Fruit fly (Drosophila melanogaster) whole organism, embryonic: Measurements from ENCODE around the gene CG11741.

ENCODE experiments used
- Asciz ChIP-seq: fragments of 200-800 bp; sonication (Bioruptor generic); optimal IDR thresholded peaks from 2 replicates; lab custom pipeline; 2017; ENCODE audit warnings: missing biosample characterization, mild to moderate bottlenecking, missing genetic modification characterization, missing genetic modification reagents
- BEAF-32 ChIP-seq: fragments of 200-800 bp; sonication (Bioruptor generic); optimal IDR thresholded peaks from 3 replicates; lab custom pipeline; 2017; ENCODE audit warnings: missing biosample characterization, missing genetic modification characterization, mild to moderate bottlenecking, moderate library complexity, missing genetic modification reagents
- Blimp-1 ChIP-seq: fragments of 200-800 bp; sonication (Bioruptor generic); optimal IDR thresholded peaks from 3 replicates; lab custom pipeline; 2018; ENCODE audit warnings: missing biosample characterization, missing genetic modification characterization, mild to moderate bottlenecking, moderate library complexity, missing genetic modification reagents
- CG10431 ChIP-seq: fragments of 200-800 bp; sonication (Bioruptor generic); optimal IDR thresholded peaks from 3 replicates; lab custom pipeline; 2018; ENCODE audit warnings: missing biosample characterization, mild to moderate bottlenecking, missing genetic modification characterization
- CG11504 ChIP-seq: fragments of 200-800 bp; sonication (Bioruptor generic); optimal IDR thresholded peaks from 3 replicates; lab custom pipeline; 2019; ENCODE audit warnings: missing biosample characterization, mild to moderate bottlenecking, missing genetic modification characterization, moderate library complexity
- CG12104 ChIP-seq: fragments of 200-800 bp; sonication (Bioruptor generic); optimal IDR thresholded peaks from 3 replicates; lab custom pipeline; 2016; ENCODE audit warnings: missing biosample characterization, missing genetic modification characterization
- CG13296 ChIP-seq: fragments of 200-800 bp; sonication (Bioruptor generic); optimal IDR thresholded peaks from 3 replicates; lab custom pipeline; 2018; ENCODE audit warnings: missing biosample characterization, mild to moderate bottlenecking, missing genetic modification characterization
- CG14965 ChIP-seq: fragments of 200-800 bp; sonication (Bioruptor generic); optimal IDR thresholded peaks from 2 replicates; lab custom pipeline; 2016; ENCODE audit warnings: missing biosample characterization, missing genetic modification characterization, borderline replicate concordance
- CG15479 ChIP-seq: fragments of 200-800 bp; sonication (Bioruptor generic); optimal IDR thresholded peaks from 3 replicates; lab custom pipeline; 2019; ENCODE audit warnings: missing biosample characterization, mild to moderate bottlenecking, missing genetic modification characterization, moderate library complexity
- CG16779 ChIP-seq: fragments of 200-800 bp; sonication (Bioruptor generic); IDR thresholded peaks from 2 replicates; pipeline ENCODE4 v1.3.6; 2022; ENCODE audit warnings: missing biosample characterization, missing genetic modification characterization
- CG16813 ChIP-seq: fragments of 200-800 bp; sonication (Bioruptor generic); IDR thresholded peaks from 3 replicates; pipeline ENCODE4 v1.3.6; 2022; ENCODE audit warnings: missing biosample characterization, missing genetic modification characterization; ENCODE audit not compliant: partially characterized antibody
- CG16815 ChIP-seq: fragments of 200-800 bp; sonication (Bioruptor generic); optimal IDR thresholded peaks from 3 replicates; lab custom pipeline; 2017; ENCODE audit warnings: missing biosample characterization, mild to moderate bottlenecking, missing genetic modification characterization
- CG16863 ChIP-seq: fragments of 200-800 bp; sonication (Bioruptor generic); optimal IDR thresholded peaks from 3 replicates; lab custom pipeline; 2016; ENCODE audit warnings: missing biosample characterization, missing genetic modification characterization
- CG17912 ChIP-seq: fragments of 200-800 bp; sonication (Bioruptor generic); optimal IDR thresholded peaks from 2 replicates; lab custom pipeline; 2018; ENCODE audit warnings: missing biosample characterization, mild to moderate bottlenecking, missing genetic modification characterization
- CG18011 ChIP-seq: fragments of 200-800 bp; sonication (Bioruptor generic); optimal IDR thresholded peaks from 2 replicates; lab custom pipeline; 2017; ENCODE audit warnings: missing biosample characterization, missing genetic modification characterization, mild to moderate bottlenecking, moderate library complexity, missing genotype
- CG2120 ChIP-seq: fragments of 200-800 bp; sonication (Bioruptor generic); optimal IDR thresholded peaks from 3 replicates; lab custom pipeline; 2016; ENCODE audit warnings: missing biosample characterization, missing genetic modification characterization
- CG2202 ChIP-seq: fragments of 200-800 bp; sonication (Bioruptor generic); optimal IDR thresholded peaks from 2 replicates; lab custom pipeline; 2018; ENCODE audit warnings: missing biosample characterization, mild to moderate bottlenecking, missing genetic modification characterization
- CG3065 ChIP-seq: fragments of 200-800 bp; sonication (Bioruptor generic); optimal IDR thresholded peaks from 2 replicates; lab custom pipeline; 2016; ENCODE audit warnings: missing biosample characterization, missing genetic modification characterization
- CG31388 ChIP-seq: fragments of 200-800 bp; sonication (Bioruptor generic); optimal IDR thresholded peaks from 2 replicates; lab custom pipeline; 2016; ENCODE audit warnings: missing biosample characterization, missing genetic modification characterization
- CG32532 ChIP-seq: fragments of 200-800 bp; sonication (Bioruptor generic); IDR thresholded peaks from 2 replicates; pipeline ENCODE4 v1.3.6; 2022; ENCODE audit warnings: missing biosample characterization, missing genetic modification characterization
- CG32772 ChIP-seq: fragments of 200-800 bp; sonication (Bioruptor generic); IDR thresholded peaks from 2 replicates; pipeline ENCODE4 v1.3.6; 2022; ENCODE audit warnings: missing biosample characterization, missing genetic modification characterization
- CG34376 ChIP-seq: fragments of 200-800 bp; sonication (Bioruptor generic); optimal IDR thresholded peaks from 2 replicates; lab custom pipeline; 2018; ENCODE audit warnings: missing biosample characterization, mild to moderate bottlenecking, missing genetic modification characterization
- CG4424 ChIP-seq: fragments of 200-800 bp; sonication (Bioruptor generic); optimal IDR thresholded peaks from 3 replicates; lab custom pipeline; 2016; ENCODE audit warnings: missing biosample characterization, missing genetic modification characterization
- CG6654 ChIP-seq: fragments of 200-800 bp; sonication (Bioruptor generic); optimal IDR thresholded peaks from 2 replicates; lab custom pipeline; 2017; ENCODE audit warnings: missing biosample characterization, mild to moderate bottlenecking, missing genetic modification characterization
- CG6683 ChIP-seq: fragments of 200-800 bp; sonication (Bioruptor generic); optimal IDR thresholded peaks from 2 replicates; lab custom pipeline; 2017; ENCODE audit warnings: missing biosample characterization, mild to moderate bottlenecking, missing genetic modification characterization, missing genetic modification reagents
- CG6689 ChIP-seq: fragments of 200-800 bp; sonication (Bioruptor generic); IDR thresholded peaks from 2 replicates; pipeline ENCODE4 v1.3.6; 2022; ENCODE audit warnings: missing biosample characterization, missing genetic modification characterization
- CG9876 ChIP-seq: fragments of 200-800 bp; sonication (Bioruptor generic); optimal IDR thresholded peaks from 2 replicates; lab custom pipeline; 2016; ENCODE audit warnings: missing biosample characterization, missing genetic modification characterization
- Dll ChIP-seq: fragments of 200-800 bp; sonication (Bioruptor generic); IDR thresholded peaks from 4 replicates; pipeline ENCODE4 v1.3.6; 2022; ENCODE audit warnings: missing biosample characterization, missing genetic modification characterization; ENCODE audit not compliant: partially characterized antibody
- Doc3 ChIP-seq: fragments of 200-800 bp; sonication (Bioruptor generic); IDR thresholded peaks from 3 replicates; pipeline ENCODE4 v1.3.6; 2022; ENCODE audit warnings: missing biosample characterization, missing genetic modification characterization; ENCODE audit not compliant: partially characterized antibody
- Hey ChIP-seq: fragments of 200-800 bp; sonication (Bioruptor generic); optimal IDR thresholded peaks from 3 replicates; lab custom pipeline; 2018; ENCODE audit warnings: missing biosample characterization, mild to moderate bottlenecking, missing genetic modification characterization
- Hsf ChIP-seq: fragments of 200-800 bp; sonication (Bioruptor generic); optimal IDR thresholded peaks from 3 replicates; lab custom pipeline; 2016; ENCODE audit warnings: missing biosample characterization, missing genetic modification characterization
- Kr ChIP-seq: fragments of 200-800 bp; sonication (Bioruptor generic); optimal IDR thresholded peaks from 2 replicates; lab custom pipeline; 2017; ENCODE audit warnings: missing biosample characterization, mild to moderate bottlenecking, missing genetic modification characterization
- Lhr ChIP-seq: fragments of 200-800 bp; sonication (Bioruptor generic); optimal IDR thresholded peaks from 3 replicates; lab custom pipeline; 2017; ENCODE audit warnings: mild to moderate bottlenecking, missing biosample characterization, missing genetic modification reagents, missing genetic modification characterization
- MESR4 ChIP-seq: fragments of 200-800 bp; sonication (Bioruptor generic); optimal IDR thresholded peaks from 2 replicates; lab custom pipeline; 2018; ENCODE audit warnings: missing biosample characterization, mild to moderate bottlenecking, missing genetic modification characterization, moderate library complexity
- MTF-1 ChIP-seq: fragments of 200-800 bp; sonication (Bioruptor generic); optimal IDR thresholded peaks from 2 replicates; lab custom pipeline; 2018; ENCODE audit warnings: missing biosample characterization, mild to moderate bottlenecking, missing genetic modification characterization, borderline replicate concordance
- NK7.1 ChIP-seq: fragments of 200-800 bp; sonication (Bioruptor generic); optimal IDR thresholded peaks from 3 replicates; lab custom pipeline; 2016; ENCODE audit warnings: missing biosample characterization, missing genetic modification characterization
- Ptx1 ChIP-seq: fragments of 200-800 bp; sonication (Bioruptor generic); IDR thresholded peaks from 2 replicates; pipeline ENCODE4 v1.3.6; 2022; ENCODE audit warnings: missing biosample characterization, missing genetic modification characterization
- Six4 ChIP-seq: fragments of 200-800 bp; sonication (Bioruptor generic); optimal IDR thresholded peaks from 2 replicates; lab custom pipeline; 2016; ENCODE audit warnings: missing biosample characterization, missing genetic modification characterization
- Stat92E ChIP-seq, 3 experiments: fragments of >200 bp in 2 of 3; fragments of 200-800 bp in 1 of 3; sonication (Bioruptor generic) in 1 of 3; optimal IDR thresholded peaks; 2 replicates each; lab custom pipeline; 2017 to 2019; ENCODE audit warnings: missing biosample characterization in 3 of 3, missing genetic modification characterization in 3 of 3, mild to moderate bottlenecking in 1 of 3, moderate library complexity in 1 of 3
- ato ChIP-seq: fragments of 200-800 bp; sonication (Bioruptor generic); IDR thresholded peaks from 2 replicates; pipeline ENCODE4 v1.3.6; 2022; ENCODE audit warnings: missing biosample characterization, missing genetic modification characterization; ENCODE audit not compliant: partially characterized antibody
- cwo ChIP-seq: fragments of 200-800 bp; sonication (Bioruptor generic); optimal IDR thresholded peaks from 3 replicates; lab custom pipeline; 2017; ENCODE audit warnings: missing biosample characterization, missing genetic modification characterization, mild to moderate bottlenecking, moderate library complexity, missing genetic modification reagents
- fd64A ChIP-seq: fragments of 200-800 bp; sonication (Bioruptor generic); optimal IDR thresholded peaks from 3 replicates; lab custom pipeline; 2018; ENCODE audit warnings: missing biosample characterization, mild to moderate bottlenecking, missing genetic modification characterization
- gce ChIP-seq: fragments of 200-800 bp; sonication (Bioruptor generic); IDR thresholded peaks from 3 replicates; pipeline ENCODE4 v1.3.6; 2022; ENCODE audit warnings: missing biosample characterization, missing genetic modification characterization
- her ChIP-seq: fragments of 200-800 bp; sonication (Bioruptor generic); optimal IDR thresholded peaks from 2 replicates; lab custom pipeline; 2016; ENCODE audit warnings: missing biosample characterization, missing genetic modification characterization
- lbe ChIP-seq: fragments of 200-800 bp; sonication (Bioruptor generic); optimal IDR thresholded peaks from 2 replicates; lab custom pipeline; 2016; ENCODE audit warnings: missing biosample characterization, mild to moderate bottlenecking, missing genetic modification characterization
- sc ChIP-seq, 3 experiments: fragments of >200 bp in 2 of 3; fragments of 200-800 bp in 1 of 3; sonication (Bioruptor generic) in 1 of 3; optimal IDR thresholded peaks; 2 replicates in 2 of 3; 3 replicates in 1 of 3; lab custom pipeline; 2017; ENCODE audit warnings: mild to moderate bottlenecking in 1 of 3, missing biosample characterization in 1 of 3, missing genetic modification characterization in 1 of 3, missing genetic modification reagents in 1 of 3
- scrt ChIP-seq: fragments of 200-800 bp; sonication (Bioruptor generic); optimal IDR thresholded peaks from 2 replicates; lab custom pipeline; 2018; ENCODE audit warnings: missing biosample characterization, mild to moderate bottlenecking, missing genetic modification characterization, moderate library complexity
- tna ChIP-seq: fragments of 200-800 bp; sonication (Bioruptor generic); IDR thresholded peaks from 2 replicates; pipeline ENCODE4 v1.3.6; 2022; ENCODE audit warnings: missing biosample characterization, missing genetic modification characterization; ENCODE audit not compliant: partially characterized antibody
- wek ChIP-seq: fragments of 200-800 bp; sonication (Bioruptor generic); optimal IDR thresholded peaks from 3 replicates; lab custom pipeline; 2018; ENCODE audit warnings: missing biosample characterization, mild to moderate bottlenecking, missing genetic modification characterization, moderate library complexity

Gene CG11741

DNA sequence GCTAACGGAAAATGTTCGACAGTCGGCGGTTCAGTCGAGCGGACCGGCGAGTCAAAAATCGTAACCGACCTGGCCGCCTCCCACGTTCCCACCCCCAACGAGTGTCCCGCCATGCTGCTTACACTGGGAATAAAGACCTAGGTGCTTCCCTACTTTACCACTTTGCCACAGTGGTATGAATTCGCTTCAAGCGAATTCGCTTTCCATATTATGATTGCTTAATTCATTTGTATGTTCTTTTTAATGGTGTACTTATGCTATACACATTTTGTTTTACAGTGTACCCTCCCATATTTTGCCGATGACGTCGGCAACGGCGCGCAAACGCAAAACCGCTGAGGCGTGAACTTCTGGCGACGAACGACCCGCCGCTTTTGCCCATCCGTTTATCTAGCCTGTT, 45.8 kb downstream of the CG11741 start (continued):
- TF ChIP-seq CG9876 (GFP tag; lab: Kevin White, UChicago) (peak; percentile 38), CG17912 (GFP tag; lab: Kevin White, UChicago) (no peak), CG10431 (GFP tag; lab: Kevin White, UChicago) (no peak), wek (peak; percentile 26), Dll (GFP tag; lab: Robert Waterston, UW) (no peak), scrt (GFP tag; lab: Kevin White, UChicago) (peak; percentile 64), CG6683 (no peak), Asciz (GFP tag; lab: Kevin White, UChicago) (peak; percentile 59), ato (no peak), CG16779 (GFP tag; lab: Robert Waterston, UW) (no peak), CG18011 (peak; percentile 15), Doc3 (GFP tag; lab: Robert Waterston, UW) (no peak), CG14965 (GFP tag; lab: Kevin White, UChicago) (no peak), MTF-1 (GFP tag; lab: Kevin White, UChicago) (peak; percentile 59), Lhr (GFP tag; lab: Kevin White, UChicago) (peak; percentile 17), lbe (GFP tag; lab: Kevin White, UChicago) (no peak), Six4 (GFP tag; lab: Kevin White, UChicago) (peak; percentile 56), NK7.1 (no peak), CG11504 (tag; lab: Kevin White, UChicago) (peak; percentile 82), CG12104 (peak; percentile 37), CG2202 (no peak), MESR4 (GFP tag; lab: Kevin White, UChicago) (no peak), CG34376 (peak; percentile 23), Ptx1 (GFP tag; lab: Robert Waterston, UW) (peak; percentile 70), CG16863 (GFP tag; lab: Kevin White, UChicago) (peak; percentile 31), CG32772 (GFP tag; lab: Robert Waterston, UW) (peak; percentile 61), her (no peak), CG6689 (GFP tag; lab: Robert Waterston, UW) (peak; percentile 73), sc (optimal IDR thresholded peaks at IDR 0.05; lab: Kevin White, UChicago) (no peak), sc (GFP tag; optimal IDR thresholded peaks at IDR 0.05; lab: Kevin White, UChicago) (peak; percentile 29), CG16813 (GFP tag; lab: Robert Waterston, UW) (no peak), Kr (GFP tag; lab: Kevin White, UChicago) (no peak), Stat92E (GFP tag; optimal IDR thresholded peaks at IDR 0.05; lab: Kevin White, UChicago) (no peak), Hsf (GFP tag; lab: Kevin White, UChicago) (peak; percentile 54), fd64A (GFP tag; lab: Kevin White, UChicago) (no peak), BEAF-32 (GFP tag; lab: Kevin White, UChicago) (no peak), tna (GFP tag; lab: Robert Waterston, UW) (no peak), cwo (GFP tag; lab: Kevin White, UChicago) (peak; percentile 67), Hey (tag; lab: Kevin White, UChicago) (no peak), CG2120 (GFP tag; lab: Kevin White, UChicago) (peak; percentile 65), Blimp-1 (GFP tag; lab: Kevin White, UChicago) (peak; percentile 68), CG4424 (GFP tag; lab: Kevin White, UChicago) (peak; percentile 65), CG13296 (peak; percentile 65), CG3065 (GFP tag; lab: Kevin White, UChicago) (peak; percentile 27), CG32532 (peak; percentile 78), CG15479 (GFP tag; lab: Kevin White, UChicago) (no peak), CG6654 (GFP tag; lab: Kevin White, UChicago) (peak; percentile 3), CG31388 (no peak), gce (GFP tag; lab: Robert Waterston, UW) (peak; percentile 55; the same call in 1 of the 3 replicates), CG16815 (GFP tag; lab: Kevin White, UChicago) (peak; percentile 26)
